Fruit fly (Drosophila melanogaster): ENCODE data around the gene Ipk2.

DNA sequence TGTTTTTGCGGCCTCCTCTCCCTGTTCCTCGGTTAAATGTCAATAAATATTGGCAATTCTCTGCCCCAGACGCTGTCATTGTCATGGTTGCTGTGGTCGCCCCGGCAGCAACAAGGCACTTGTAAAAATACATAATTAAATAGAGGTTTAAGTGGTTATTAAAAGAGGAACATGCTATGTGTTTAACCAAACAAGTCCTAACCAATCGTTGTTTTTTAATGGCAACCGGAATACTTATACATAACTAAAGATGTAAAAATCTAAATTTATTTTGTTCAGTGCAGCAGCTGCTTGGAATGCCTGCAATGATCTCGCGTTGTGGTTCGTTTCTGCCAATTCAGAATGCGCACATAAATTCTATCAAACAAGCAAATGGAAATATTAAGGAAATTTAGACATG, 32.9 kb upstream of the Ipk2 start:
- TF ChIP-seq cnc (optimal IDR thresholded peaks at IDR 0.05): no peak
- no peak for TF ChIP-seq ovo (GFP tag; optimal IDR thresholded peaks at IDR 0.05)
- no peak for TF ChIP-seq CG12768 (GFP tag; optimal IDR thresholded peaks at IDR 0.05)
